Fruit fly (Drosophila melanogaster) whole organism, pupa: ENCODE data around the gene pyx.

Experiments
- CG12605 ChIP-seq: fragments of 200-800 bp; sonication (Bioruptor generic); IDR thresholded peaks from 2 replicates; pipeline ENCODE4 v1.3.6; 2022; ENCODE audit warnings: missing biosample characterization, missing genetic modification characterization
- CG13204 ChIP-seq: fragments of 200-800 bp; sonication (Bioruptor generic); optimal IDR thresholded peaks from 2 replicates; lab custom pipeline; 2018; ENCODE audit warnings: missing biosample characterization, mild to moderate bottlenecking, missing genetic modification characterization, moderate library complexity
- CG14655 ChIP-seq: fragments of 200-800 bp; sonication (Bioruptor generic); optimal IDR thresholded peaks from 3 replicates; lab custom pipeline; 2017; ENCODE audit warnings: mild to moderate bottlenecking, missing biosample characterization, missing genetic modification reagents, missing genetic modification characterization
- CG15710 ChIP-seq: fragments of 200-800 bp; sonication (Bioruptor generic); optimal IDR thresholded peaks from 2 replicates; lab custom pipeline; 2018; ENCODE audit warnings: missing biosample characterization, mild to moderate bottlenecking, missing genetic modification characterization, moderate library complexity
- CG17806 ChIP-seq: fragments of 200-800 bp; sonication (Bioruptor generic); optimal IDR thresholded peaks from 2 replicates; lab custom pipeline; 2018; ENCODE audit warnings: missing biosample characterization, mild to moderate bottlenecking, missing genetic modification characterization, moderate library complexity
- CG4496 ChIP-seq: fragments of 200-800 bp; sonication (Bioruptor generic); IDR thresholded peaks from 3 replicates; pipeline ENCODE4 v1.3.6; 2022; ENCODE audit warnings: missing biosample characterization, missing genetic modification characterization
- CG8301 ChIP-seq: fragments of 200-800 bp; sonication (Bioruptor generic); optimal IDR thresholded peaks from 2 replicates; lab custom pipeline; 2018; ENCODE audit warnings: missing biosample characterization, mild to moderate bottlenecking, missing genetic modification characterization
- CG9948 ChIP-seq: fragments of 200-800 bp; sonication (Bioruptor generic); optimal IDR thresholded peaks from 2 replicates; lab custom pipeline; 2018; ENCODE audit warnings: missing biosample characterization, mild to moderate bottlenecking, missing genetic modification characterization, moderate library complexity
- D1 ChIP-seq: fragments of 200-800 bp; sonication (Bioruptor generic); optimal IDR thresholded peaks from 2 replicates; lab custom pipeline; 2018; ENCODE audit warnings: missing biosample characterization, mild to moderate bottlenecking, missing genetic modification characterization, moderate library complexity
- EcR ChIP-seq: fragments of 200-800 bp; sonication (Bioruptor generic); optimal IDR thresholded peaks from 3 replicates; lab custom pipeline; 2019; ENCODE audit warnings: missing biosample characterization, missing genetic modification characterization, mild to moderate bottlenecking, moderate library complexity, missing genetic modification reagents
- Ets98B ChIP-seq: fragments of 200-800 bp; sonication (Bioruptor generic); IDR thresholded peaks from 2 replicates; pipeline ENCODE4 v1.3.6; 2022; ENCODE audit warnings: missing biosample characterization, missing genetic modification characterization
- Pif1B ChIP-seq: fragments of 200-800 bp; sonication (Bioruptor generic); optimal IDR thresholded peaks from 3 replicates; lab custom pipeline; 2016; ENCODE audit warnings: missing biosample characterization, missing genetic modification characterization
- fd96Ca ChIP-seq: fragments of 200-800 bp; sonication (Bioruptor generic); IDR thresholded peaks from 3 replicates; pipeline ENCODE4 v1.3.6; 2022; ENCODE audit warnings: missing biosample characterization, missing genetic modification characterization
- gl ChIP-seq: fragments of 200-800 bp; sonication (Bioruptor generic); optimal IDR thresholded peaks from 2 replicates; lab custom pipeline; 2018; ENCODE audit warnings: missing biosample characterization, mild to moderate bottlenecking, missing genetic modification characterization

- no peak for TF ChIP-seq CG8301 (tag; lab: Kevin White, UChicago)
- no peak for TF ChIP-seq gl (tag; lab: Kevin White, UChicago)
- TF ChIP-seq Ets98B, result no peak
- no peak for TF ChIP-seq fd96Ca (GFP tag; lab: Robert Waterston, UW)
- TF ChIP-seq CG17806 (tag; lab: Kevin White, UChicago), result no peak
- no peak for TF ChIP-seq CG4496 (GFP tag; lab: Robert Waterston, UW)
- TF ChIP-seq D1 (tag; lab: Kevin White, UChicago), result no peak
- no peak for TF ChIP-seq CG14655 (GFP tag; lab: Kevin White, UChicago)
- TF ChIP-seq EcR, result no peak
- no peak for TF ChIP-seq CG13204 (GFP tag; lab: Kevin White, UChicago)
- no peak for TF ChIP-seq Pif1B (GFP tag; lab: Kevin White, UChicago)
- no peak for TF ChIP-seq CG9948 (tag; lab: Kevin White, UChicago)
- TF ChIP-seq CG12605 (GFP tag; lab: Robert Waterston, UW), result no peak
- no peak for TF ChIP-seq CG15710 (tag; lab: Kevin White, UChicago)
Observed at dm6 chr3L:247482-248225, 24.8 kb upstream of the pyx start, which contains the start of gene mthl14.
